Worm (Caenorhabditis elegans): Measurements from ENCODE around the gene wht-3.

Gene wht-3

ce11 chrIII:4170903-4171377 lies 19.5 kb upstream of the wht-3 start, which contains the start of the genes rnf-121 and C16C10.4 (continued):
- no peak for TF ChIP-seq nhr-77 (tag; optimal IDR thresholded peaks at IDR 0.05)
- TF ChIP-seq unc-55 (GFP tag; optimal IDR thresholded peaks at IDR 0.05): peak; percentile 72
- peak; percentile 78 for TF ChIP-seq gmeb-1 (tag; optimal IDR thresholded peaks at IDR 0.05)
- no peak for TF ChIP-seq unc-39 (tag; optimal IDR thresholded peaks at IDR 0.05)
- TF ChIP-seq unc-62 (GFP tag; optimal IDR thresholded peaks at IDR 0.05): no peak
- no peak for TF ChIP-seq mdl-1 (tag; optimal IDR thresholded peaks at IDR 0.05)

- TF ChIP-seq ceh-82 (tag; optimal IDR thresholded peaks at IDR 0.05): no peak
- TF ChIP-seq ztf-1 (GFP tag; conservative IDR thresholded peaks at IDR 0.05): no peak
- TF ChIP-seq unc-55 (GFP tag; optimal IDR thresholded peaks at IDR 0.05): no peak
- no peak for TF ChIP-seq nhr-237 (tag; optimal IDR thresholded peaks at IDR 0.05)
- no peak for TF ChIP-seq ztf-11 (tag; optimal IDR thresholded peaks at IDR 0.05)
- no peak for TF ChIP-seq lsy-2 (tag; optimal IDR thresholded peaks at IDR 0.05)
- no peak for TF ChIP-seq ZK546.5 (tag; optimal IDR thresholded peaks at IDR 0.05)
- no peak for TF ChIP-seq mdl-1 (tag; optimal IDR thresholded peaks at IDR 0.05)
- TF ChIP-seq sma-3 (GFP tag; optimal IDR thresholded peaks at IDR 0.05): no peak
- TF ChIP-seq crh-2 (tag; optimal IDR thresholded peaks at IDR 0.05): no peak
- no peak for TF ChIP-seq nhr-77 (tag; optimal IDR thresholded peaks at IDR 0.05)
- no peak for TF ChIP-seq unc-39 (tag; optimal IDR thresholded peaks at IDR 0.05)
- no peak for TF ChIP-seq fos-1 (tag; optimal IDR thresholded peaks at IDR 0.05)
- no peak for TF ChIP-seq ztf-4 (tag; optimal IDR thresholded peaks at IDR 0.05)
These were observed 17.3 kb upstream of the wht-3 start, which contains the start of gene ccdc-55 for ce11 chrIII:4168665-4169064. TSS of gene ccdc-55 (minus strand) at chrIII:4168765.

ce11 chrIII:4166745-4167144 lies 15.3 kb upstream of the wht-3 start, which contains the start of gene rnf-5:
TSS of gene rnf-5 (minus strand) at chrIII:4166845.
- no peak for TF ChIP-seq nhr-23 (tag; optimal IDR thresholded peaks at IDR 0.05)

ce11 chrIII:4164071-4164470 lies 12.7 kb upstream of the wht-3 start, which contains the start of gene C16C10.8:
TSS of gene C16C10.8 (minus strand) at chrIII:4164171.
- TF ChIP-seq ama-1 (optimal IDR thresholded peaks at IDR 0.05) (no peak), nhr-21 (tag; optimal IDR thresholded peaks at IDR 0.05) (no peak), elt-1 (tag; optimal IDR thresholded peaks at IDR 0.05) (no peak), gmeb-1 (tag; optimal IDR thresholded peaks at IDR 0.05) (no peak), nhr-25 (tag; optimal IDR thresholded peaks at IDR 0.05) (no peak), ztf-1 (GFP tag; conservative IDR thresholded peaks at IDR 0.05) (no peak), aly-2 (tag; optimal IDR thresholded peaks at IDR 0.05) (no peak), nhr-237 (tag; optimal IDR thresholded peaks at IDR 0.05) (no peak), ztf-11 (tag; optimal IDR thresholded peaks at IDR 0.05) (no peak), nhr-10 (tag; optimal IDR thresholded peaks at IDR 0.05) (no peak), ceh-16 (tag; optimal IDR thresholded peaks at IDR 0.05) (no peak), ztf-4 (tag; optimal IDR thresholded peaks at IDR 0.05) (no peak), sma-3 (GFP tag; optimal IDR thresholded peaks at IDR 0.05) (no peak), unc-62 (GFP tag; optimal IDR thresholded peaks at IDR 0.05) (no peak), nhr-129 (tag; optimal IDR thresholded peaks at IDR 0.05) (no peak)

ce11 chrIII:4160937-4161336 lies 9.5 kb upstream of the wht-3 start, which contains the start of gene C01G12.16:
TSS of gene C01G12.16 (plus strand) at chrIII:4161237.
- TF ChIP-seq F13H6.1 (tag; optimal IDR thresholded peaks at IDR 0.05) (no peak), ZK546.5 (tag; optimal IDR thresholded peaks at IDR 0.05) (no peak), gmeb-1 (tag; optimal IDR thresholded peaks at IDR 0.05) (no peak), nhr-77 (tag; optimal IDR thresholded peaks at IDR 0.05) (no peak)

ce11 chrIII:4157298-4157697 lies 5.9 kb upstream of the wht-3 start, which contains the start of gene C16C10.9:
TSS of gene C16C10.9 (minus strand) at chrIII:4157398.
- TF ChIP-seq nhr-21 (tag; optimal IDR thresholded peaks at IDR 0.05): no peak
- TF ChIP-seq nhr-11 (tag; optimal IDR thresholded peaks at IDR 0.05): no peak
- TF ChIP-seq mab-5 (tag; optimal IDR thresholded peaks at IDR 0.05): no peak
- TF ChIP-seq nhr-77 (tag; optimal IDR thresholded peaks at IDR 0.05): no peak
- TF ChIP-seq peb-1 (tag; optimal IDR thresholded peaks at IDR 0.05): no peak
- no peak for TF ChIP-seq lin-39 (tag; optimal IDR thresholded peaks at IDR 0.05)

ce11 chrIII:4153299-4153698 lies 1.9 kb upstream of the wht-3 start, which contains the start of gene glod-4:
TSS of gene glod-4 (plus strand) at chrIII:4153599.
- TF ChIP-seq lin-11 (tag; optimal IDR thresholded peaks at IDR 0.05) (no peak), unc-62 (GFP tag; optimal IDR thresholded peaks at IDR 0.05) (no peak), ceh-82 (tag; optimal IDR thresholded peaks at IDR 0.05) (no peak)

Measured in whole organism, L2 larva.